Fruit fly (Drosophila melanogaster) whole organism, wandering third instar larva: ENCODE results near the gene Lcp65Aa.
"Not testable (repeated sequence)": the region's sequence is repeated elsewhere in the genome, so short reads cannot be mapped to it uniquely, and the experiment has no call there.

Experiments
- Abd-B ChIP-seq: fragments of >200 bp; optimal IDR thresholded peaks from 2 replicates; lab custom pipeline; 2017; ENCODE audit warnings: missing biosample characterization, missing genetic modification characterization
- CG32264 ChIP-seq: fragments of 200-800 bp; sonication (Bioruptor generic); optimal IDR thresholded peaks from 2 replicates; lab custom pipeline; 2016; ENCODE audit warnings: missing biosample characterization, missing genetic modification characterization
- CG9705 ChIP-seq: fragments of 200-800 bp; sonication (Bioruptor generic); optimal IDR thresholded peaks from 2 replicates; lab custom pipeline; 2018; ENCODE audit warnings: missing biosample characterization, mild to moderate bottlenecking, missing genetic modification characterization
- CrebA ChIP-seq: fragments of 200-800 bp; sonication (Bioruptor generic); optimal IDR thresholded peaks from 2 replicates; lab custom pipeline; 2016; ENCODE audit warnings: missing biosample characterization, mild to moderate bottlenecking, missing genetic modification characterization, borderline replicate concordance
- Dif ChIP-seq: fragments of 200-275, 200-300 bp; sonication (Bioruptor generic); optimal IDR thresholded peaks from 2 replicates; lab custom pipeline; 2018; ENCODE audit warnings: missing biosample characterization, missing genetic modification characterization; ENCODE audit not compliant: partially characterized antibody
- GATAd ChIP-seq: sonication (Bioruptor generic); optimal IDR thresholded peaks from 2 replicates; lab custom pipeline; 2016; ENCODE audit warnings: missing biosample characterization, missing genetic modification characterization
- HLH106 ChIP-seq: fragments of 200-800 bp; optimal IDR thresholded peaks from 3 replicates; lab custom pipeline; 2019; ENCODE audit warnings: missing biosample characterization, mild to moderate bottlenecking, missing genetic modification characterization, moderate library complexity
- Hnf4 ChIP-seq: fragments of 200-800 bp; sonication (Bioruptor generic); optimal IDR thresholded peaks from 2 replicates; lab custom pipeline; 2016; ENCODE audit warnings: missing biosample characterization, mild to moderate bottlenecking, missing genetic modification characterization
- Hr78 ChIP-seq: fragments of >200 bp; optimal IDR thresholded peaks from 2 replicates; lab custom pipeline; 2017; ENCODE audit warnings: missing biosample characterization, missing genetic modification characterization
- Hr83 ChIP-seq: fragments of 200-300 bp; sonication (Bioruptor generic); optimal IDR thresholded peaks from 2 replicates; lab custom pipeline; 2016; ENCODE audit warnings: missing biosample characterization, mild to moderate bottlenecking, missing genetic modification characterization, moderate library complexity; ENCODE audit not compliant: poor library complexity, severe bottlenecking
- Jra ChIP-seq: sonication (Bioruptor generic); optimal IDR thresholded peaks from 2 replicates; lab custom pipeline; 2016; ENCODE audit warnings: missing biosample characterization, missing genetic modification characterization
- Mio ChIP-seq: sonication (Bioruptor generic); optimal IDR thresholded peaks from 2 replicates; lab custom pipeline; 2016; ENCODE audit warnings: missing biosample characterization, missing genetic modification characterization
- Myc ChIP-seq: fragments of >200 bp; optimal IDR thresholded peaks from 2 replicates; lab custom pipeline; 2017
- N ChIP-seq: fragments of >200 bp; optimal IDR thresholded peaks from 2 replicates; lab custom pipeline; 2018; ENCODE audit warnings: missing biosample characterization, missing external identifiers, missing genetic modification characterization
- Rel ChIP-seq, 2 experiments: fragments of 200-800 bp; sonication (Bioruptor generic) in 1 of 2; optimal IDR thresholded peaks; 2 replicates in 1 of 2; 3 replicates in 1 of 2; lab custom pipeline; 2016 to 2019; ENCODE audit warnings: mild to moderate bottlenecking in 2 of 2, missing biosample characterization in 2 of 2, missing genetic modification characterization in 2 of 2, moderate library complexity in 1 of 2
- Sp1 ChIP-seq: fragments of 200-800 bp; sonication (Bioruptor generic); optimal IDR thresholded peaks from 3 replicates; lab custom pipeline; 2019; ENCODE audit warnings: missing biosample characterization, mild to moderate bottlenecking, missing genetic modification characterization, moderate library complexity
- Vsx2 ChIP-seq: fragments of 200-300, 225-300 bp; sonication (Bioruptor generic); optimal IDR thresholded peaks from 2 replicates; lab custom pipeline; 2018; ENCODE audit warnings: missing biosample characterization, missing genetic modification characterization; ENCODE audit not compliant: partially characterized antibody
- br ChIP-seq: fragments of 200-800 bp; sonication (Bioruptor generic); optimal IDR thresholded peaks from 2 replicates; lab custom pipeline; 2016; ENCODE audit warnings: missing biosample characterization, missing genetic modification characterization
- dl ChIP-seq, 2 experiments: fragments of 175-275, 200-275 bp in 1 of 2; fragments of 200-275 bp in 1 of 2; sonication (Bioruptor generic); optimal IDR thresholded peaks; lab custom pipeline; 2018; ENCODE audit warnings: mild to moderate bottlenecking in 2 of 2, missing biosample characterization in 2 of 2, missing genetic modification characterization in 2 of 2, moderate library complexity in 2 of 2; ENCODE audit not compliant: partially characterized antibody in 2 of 2, insufficient read depth in 1 of 2
- dmrt93B ChIP-seq: fragments of 200-800 bp; sonication (Bioruptor generic); optimal IDR thresholded peaks from 2 replicates; lab custom pipeline; 2018; ENCODE audit warnings: missing biosample characterization, mild to moderate bottlenecking, missing genetic modification characterization
- dsf ChIP-seq: sonication (Bioruptor generic); optimal IDR thresholded peaks from 2 replicates; lab custom pipeline; 2016; ENCODE audit warnings: missing biosample characterization, missing genetic modification characterization, borderline replicate concordance
- ey ChIP-seq: fragments of 200-800 bp; sonication (Bioruptor generic); optimal IDR thresholded peaks from 2 replicates; lab custom pipeline; 2016; ENCODE audit warnings: missing biosample characterization, missing genetic modification characterization
- foxo ChIP-seq, 2 experiments: fragments of 200-800 bp; sonication (Bioruptor generic); optimal IDR thresholded peaks; 2 replicates in 1 of 2; 3 replicates in 1 of 2; lab custom pipeline; 2016 to 2017; ENCODE audit warnings: missing biosample characterization in 2 of 2, missing genetic modification characterization in 2 of 2
- fru ChIP-seq: fragments of 200-800 bp; sonication (Bioruptor generic); optimal IDR thresholded peaks from 3 replicates; lab custom pipeline; 2016; ENCODE audit warnings: missing biosample characterization, mild to moderate bottlenecking, missing genetic modification characterization
- h ChIP-seq: fragments of 200-800 bp; sonication (Bioruptor generic); optimal IDR thresholded peaks from 3 replicates; lab custom pipeline; 2016; ENCODE audit warnings: missing biosample characterization, mild to moderate bottlenecking, missing genetic modification characterization
- jim ChIP-seq: fragments of 175-275, 200-325 bp; sonication (Bioruptor generic); optimal IDR thresholded peaks from 2 replicates; lab custom pipeline; 2016; ENCODE audit warnings: missing biosample characterization, mild to moderate bottlenecking, missing genetic modification characterization
- lola ChIP-seq: fragments of >200 bp; optimal IDR thresholded peaks from 2 replicates; lab custom pipeline; 2017; ENCODE audit warnings: missing biosample characterization, missing genetic modification characterization
- pan ChIP-seq: fragments of >200 bp; optimal IDR thresholded peaks from 2 replicates; lab custom pipeline; 2017
- psq ChIP-seq: fragments of 200-800 bp; sonication (Bioruptor generic); optimal IDR thresholded peaks from 3 replicates; lab custom pipeline; 2017; ENCODE audit warnings: missing biosample characterization, mild to moderate bottlenecking, missing genetic modification characterization, moderate library complexity
- rgr ChIP-seq: fragments of 200-800 bp; sonication (Bioruptor generic); optimal IDR thresholded peaks from 3 replicates; lab custom pipeline; 2016; ENCODE audit warnings: missing biosample characterization, mild to moderate bottlenecking, missing genetic modification characterization
- sv ChIP-seq: fragments of 200-800 bp; sonication (Bioruptor generic); optimal IDR thresholded peaks from 3 replicates; lab custom pipeline; 2016; ENCODE audit warnings: missing biosample characterization, missing genetic modification characterization
- tai ChIP-seq: sonication (Bioruptor generic); optimal IDR thresholded peaks from 2 replicates; lab custom pipeline; 2016; ENCODE audit warnings: missing biosample characterization, missing genetic modification characterization
- usp ChIP-seq: fragments of >200 bp; optimal IDR thresholded peaks from 2 replicates; lab custom pipeline; 2017; ENCODE audit warnings: missing biosample characterization, missing genetic modification characterization

Gene Lcp65Aa

DNA sequence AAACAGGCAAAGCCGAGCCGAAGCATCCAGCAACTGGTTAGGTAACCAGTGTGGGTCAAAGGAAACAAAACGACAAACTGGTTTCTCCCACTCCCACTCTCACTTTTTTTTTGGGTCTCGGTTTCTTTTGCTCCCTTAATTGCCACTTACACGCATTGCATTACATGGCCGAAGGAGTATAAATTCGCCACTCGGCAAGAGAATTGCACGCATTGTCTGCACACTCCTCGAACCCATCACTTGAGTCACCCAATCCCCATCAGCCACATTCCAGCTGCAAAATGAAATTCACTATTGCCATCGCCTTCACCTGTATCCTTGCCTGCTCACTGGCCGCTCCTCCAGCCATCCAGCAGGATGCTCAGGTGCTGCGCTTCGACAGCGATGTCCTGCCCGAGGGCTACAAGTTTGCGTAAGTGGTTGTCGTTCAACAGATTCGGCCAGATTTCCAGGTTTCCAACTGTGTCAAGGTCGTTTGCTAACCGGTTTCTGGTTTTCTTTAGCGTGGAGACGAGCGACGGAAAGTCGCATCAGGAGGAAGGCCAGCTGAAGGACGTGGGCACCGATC is 7.8 kb upstream of the Lcp65Aa start, which contains the start of gene Lcp65Ad:
Gene Lcp65Ad (plus strand): TSS at position 208 of the 568 bp plus-strand sequence.
- TF ChIP-seq ey (GFP tag; lab: Kevin White, UChicago) = no peak
- no peak for TF ChIP-seq Vsx2
- no peak for TF ChIP-seq h (GFP tag; lab: Kevin White, UChicago)
- TF ChIP-seq N (GFP tag; lab: Kevin White, UChicago) = no peak
- no peak for TF ChIP-seq dsf (GFP tag; lab: Kevin White, UChicago)
- TF ChIP-seq tai (GFP tag; lab: Kevin White, UChicago) = no peak

- no peak for TF ChIP-seq Dif
Observed at dm6 chr3L:6144769-6145220, 6.3 kb upstream of the Lcp65Aa start, which contains the start of gene Lcp65Ac. Gene Lcp65Ac (plus strand): TSS chr3L:6144819.

DNA sequence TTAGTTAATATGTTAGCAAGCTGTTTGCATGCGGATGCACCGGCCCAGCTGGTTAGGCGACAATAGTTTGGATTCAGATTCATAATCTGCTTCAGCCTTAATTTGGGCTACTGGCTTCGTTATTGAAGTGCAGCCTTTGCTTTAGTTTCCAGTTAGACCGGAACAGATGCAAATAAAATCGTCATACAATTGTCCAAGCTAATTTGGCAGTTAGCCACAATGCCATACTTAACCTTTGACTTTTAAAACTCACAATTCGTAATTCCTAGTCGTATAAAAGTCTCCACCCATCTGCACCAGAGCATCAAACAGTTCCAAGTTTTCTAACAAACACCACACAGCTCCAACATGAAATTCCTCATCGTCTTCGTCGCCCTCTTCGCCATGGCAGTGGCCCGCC is 4.7 kb upstream of the Lcp65Aa start, which contains the start of gene Lcp65Ab2:
Gene Lcp65Ab2 (plus strand): TSS at position 301 of the 400 bp plus-strand sequence.
- TF ChIP-seq ey, br, sv (GFP tag; lab: Kevin White, UChicago): not testable (repeated sequence)

dm6 chr3L:6147887-6148286 is 3.2 kb upstream of the Lcp65Aa start, which contains the start of gene Cpr65Ax1:
Gene Cpr65Ax1 (minus strand): TSS chr3L:6147987.
- not testable (repeated sequence) for TF ChIP-seq Abd-B; Hnf4 (GFP tag; lab: Kevin White, UChicago); h (GFP tag; lab: Kevin White, UChicago)

DNA sequence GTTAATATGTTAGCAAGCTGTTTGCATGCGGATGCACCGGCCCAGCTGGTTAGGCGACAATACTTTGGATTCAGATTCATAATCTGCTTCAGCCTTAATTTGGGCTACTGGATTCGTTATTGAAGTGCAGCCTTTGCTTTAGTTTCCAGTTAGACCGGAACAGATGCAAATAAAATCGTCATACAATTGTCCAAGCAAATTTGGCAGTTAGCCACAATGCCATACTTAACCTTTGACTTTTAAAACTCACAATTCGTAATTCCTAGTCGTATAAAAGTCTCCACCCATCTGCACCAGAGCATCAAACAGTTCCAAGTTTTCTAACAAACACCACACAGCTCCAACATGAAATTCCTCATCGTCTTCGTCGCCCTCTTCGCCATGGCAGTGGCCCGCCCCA is 1.9 kb upstream of the Lcp65Aa start, which contains the start of gene Lcp65Ab1:
Gene Lcp65Ab1 (plus strand): TSS at position 301 of the 400 bp plus-strand sequence.
- not testable (repeated sequence) for TF ChIP-seq fru, psq, Hr83 (GFP tag; lab: Kevin White, UChicago)

DNA sequence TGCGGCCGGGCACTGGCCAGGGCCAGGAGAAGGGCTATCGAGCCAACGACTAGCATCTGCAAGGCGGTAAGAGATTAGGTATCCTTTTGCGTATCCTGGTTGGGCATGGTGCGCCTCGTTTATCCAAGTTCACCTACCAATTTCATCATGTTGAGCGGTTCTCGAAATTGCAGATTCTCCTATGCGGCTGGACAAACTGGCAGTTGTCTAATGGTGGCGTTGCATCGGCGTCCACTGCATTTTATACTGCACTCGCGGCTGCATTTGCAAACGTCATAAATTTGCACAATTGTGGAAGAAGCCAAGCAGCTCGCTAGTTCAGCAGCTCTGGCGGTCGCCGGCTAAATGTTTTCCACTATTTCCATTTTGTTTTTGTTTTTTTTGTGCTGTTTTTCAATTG is 1.4 kb downstream of the Lcp65Aa start, which contains the start of gene Acp65Aa:
Gene Acp65Aa (minus strand): TSS at position 215 of the 400 bp plus-strand sequence.
- no peak for TF ChIP-seq CG32264 (GFP tag; lab: Kevin White, UChicago)
- no peak for TF ChIP-seq dmrt93B (GFP tag; lab: Kevin White, UChicago)
- no peak for TF ChIP-seq Mio
- no peak for TF ChIP-seq h (GFP tag; lab: Kevin White, UChicago)
- TF ChIP-seq fru (GFP tag; lab: Kevin White, UChicago) = no peak
- no peak for TF ChIP-seq lola (GFP tag; lab: Kevin White, UChicago)
- no peak for TF ChIP-seq Jra (GFP tag; lab: Kevin White, UChicago)
- no peak for TF ChIP-seq Hr78 (GFP tag; lab: Kevin White, UChicago)
- TF ChIP-seq dsf (GFP tag; lab: Kevin White, UChicago) = no peak
- TF ChIP-seq tai (GFP tag; lab: Kevin White, UChicago) = no peak
- no peak for TF ChIP-seq HLH106 (tag; lab: Kevin White, UChicago)
- TF ChIP-seq foxo (GFP tag; optimal IDR thresholded peaks at IDR 0.05; lab: Kevin White, UChicago) = no peak
- no peak for TF ChIP-seq rgr (GFP tag; lab: Kevin White, UChicago)
- no peak for TF ChIP-seq Abd-B
- TF ChIP-seq, all 38 proteins: peak for 0

DNA sequence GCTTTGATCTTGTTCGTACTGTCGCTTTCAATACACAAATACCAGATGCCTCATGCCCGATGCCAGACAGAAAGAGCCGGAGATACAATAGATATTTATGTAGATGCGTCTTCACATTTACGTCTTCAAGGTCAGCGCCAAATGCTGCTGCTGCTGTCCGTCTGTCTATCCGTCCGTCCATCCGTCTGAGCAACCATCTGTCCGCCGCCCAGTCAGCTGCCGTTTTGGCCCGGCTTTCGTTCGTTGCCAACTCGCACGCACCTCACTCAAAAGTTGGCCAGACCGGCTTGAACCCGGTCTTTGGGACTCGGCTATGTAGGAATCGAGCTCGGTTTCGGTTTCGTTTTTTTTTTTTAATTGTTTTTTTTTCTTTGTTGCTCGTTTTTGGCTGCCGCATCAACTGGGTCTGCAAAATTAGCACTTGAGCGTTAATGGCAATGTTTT is 3.9 kb downstream of the Lcp65Aa start:
- TF ChIP-seq psq (GFP tag; lab: Kevin White, UChicago) (no peak), Rel (GFP tag; optimal IDR thresholded peaks at IDR 0.05; lab: Kevin White, UChicago) (peak; percentile 72), Rel (tag; optimal IDR thresholded peaks at IDR 0.05; lab: Kevin White, UChicago) (no peak), h (GFP tag; lab: Kevin White, UChicago) (no peak), Vsx2 (no peak), tai (GFP tag; lab: Kevin White, UChicago) (no peak), Jra (GFP tag; lab: Kevin White, UChicago) (no peak), Hr78 (GFP tag; lab: Kevin White, UChicago) (no peak), GATAd (GFP tag; lab: Kevin White, UChicago) (no peak), N (GFP tag; lab: Kevin White, UChicago) (no peak), CG9705 (GFP tag; lab: Kevin White, UChicago) (no peak), pan (lab: Kevin White, UChicago) (no peak), sv (GFP tag; lab: Kevin White, UChicago) (no peak), Sp1 (GFP tag; lab: Kevin White, UChicago) (peak; percentile 41), Myc (no peak), Hnf4 (GFP tag; lab: Kevin White, UChicago) (no peak), br (GFP tag; lab: Kevin White, UChicago) (no peak), jim (GFP tag; lab: Kevin White, UChicago) (no peak), dmrt93B (GFP tag; lab: Kevin White, UChicago) (no peak), usp (no peak), dl (GFP tag; optimal IDR thresholded peaks at IDR 0.05; lab: Kevin White, UChicago; ENCODE audit: insufficient read depth in 1 of 2, partially characterized antibody in 2 of 2) (no peak), CrebA (GFP tag; lab: Kevin White, UChicago) (peak; percentile 44)
